Fruit fly (Drosophila melanogaster) whole organism, pupa: ENCODE measurements around the gene Brd.

Experiments
- CG10348 ChIP-seq: fragments of 200-800 bp; sonication (Bioruptor generic); IDR thresholded peaks from 2 replicates; pipeline ENCODE4 v1.3.6; 2022; ENCODE audit warnings: missing biosample characterization, missing genetic modification characterization
- CG12605 ChIP-seq: fragments of 200-800 bp; sonication (Bioruptor generic); IDR thresholded peaks from 2 replicates; pipeline ENCODE4 v1.3.6; 2022; ENCODE audit warnings: missing biosample characterization, missing genetic modification characterization
- CG13204 ChIP-seq: fragments of 200-800 bp; sonication (Bioruptor generic); optimal IDR thresholded peaks from 2 replicates; lab custom pipeline; 2018; ENCODE audit warnings: missing biosample characterization, mild to moderate bottlenecking, missing genetic modification characterization, moderate library complexity
- CG14655 ChIP-seq: fragments of 200-800 bp; sonication (Bioruptor generic); optimal IDR thresholded peaks from 3 replicates; lab custom pipeline; 2017; ENCODE audit warnings: mild to moderate bottlenecking, missing biosample characterization, missing genetic modification reagents, missing genetic modification characterization
- CG15710 ChIP-seq: fragments of 200-800 bp; sonication (Bioruptor generic); optimal IDR thresholded peaks from 2 replicates; lab custom pipeline; 2018; ENCODE audit warnings: missing biosample characterization, mild to moderate bottlenecking, missing genetic modification characterization, moderate library complexity
- CG17806 ChIP-seq: fragments of 200-800 bp; sonication (Bioruptor generic); optimal IDR thresholded peaks from 2 replicates; lab custom pipeline; 2018; ENCODE audit warnings: missing biosample characterization, mild to moderate bottlenecking, missing genetic modification characterization, moderate library complexity
- CG32121 ChIP-seq: fragments of 200-800 bp; sonication (Bioruptor generic); IDR thresholded peaks from 2 replicates; pipeline ENCODE4 v1.3.6; 2022; ENCODE audit warnings: missing biosample characterization, missing genetic modification characterization
- CG34367 ChIP-seq: fragments of 200-800 bp; sonication (Bioruptor generic); optimal IDR thresholded peaks from 2 replicates; lab custom pipeline; 2018; ENCODE audit warnings: missing biosample characterization, mild to moderate bottlenecking, missing genetic modification characterization
- CG4496 ChIP-seq: fragments of 200-800 bp; sonication (Bioruptor generic); IDR thresholded peaks from 3 replicates; pipeline ENCODE4 v1.3.6; 2022; ENCODE audit warnings: missing biosample characterization, missing genetic modification characterization
- CG8159 ChIP-seq: fragments of 200-800 bp; sonication (Bioruptor generic); optimal IDR thresholded peaks from 3 replicates; lab custom pipeline; 2018; ENCODE audit warnings: missing biosample characterization, mild to moderate bottlenecking, missing genetic modification characterization, moderate library complexity
- CG8301 ChIP-seq: fragments of 200-800 bp; sonication (Bioruptor generic); optimal IDR thresholded peaks from 2 replicates; lab custom pipeline; 2018; ENCODE audit warnings: missing biosample characterization, mild to moderate bottlenecking, missing genetic modification characterization
- CG9948 ChIP-seq: fragments of 200-800 bp; sonication (Bioruptor generic); optimal IDR thresholded peaks from 2 replicates; lab custom pipeline; 2018; ENCODE audit warnings: missing biosample characterization, mild to moderate bottlenecking, missing genetic modification characterization, moderate library complexity
- D1 ChIP-seq: fragments of 200-800 bp; sonication (Bioruptor generic); optimal IDR thresholded peaks from 2 replicates; lab custom pipeline; 2018; ENCODE audit warnings: missing biosample characterization, mild to moderate bottlenecking, missing genetic modification characterization, moderate library complexity
- EcR ChIP-seq: fragments of 200-800 bp; sonication (Bioruptor generic); optimal IDR thresholded peaks from 3 replicates; lab custom pipeline; 2019; ENCODE audit warnings: missing biosample characterization, missing genetic modification characterization, mild to moderate bottlenecking, moderate library complexity, missing genetic modification reagents
- Ets98B ChIP-seq: fragments of 200-800 bp; sonication (Bioruptor generic); IDR thresholded peaks from 2 replicates; pipeline ENCODE4 v1.3.6; 2022; ENCODE audit warnings: missing biosample characterization, missing genetic modification characterization
- Pif1A ChIP-seq: fragments of 200-800 bp; sonication (Bioruptor generic); optimal IDR thresholded peaks from 3 replicates; lab custom pipeline; 2016; ENCODE audit warnings: missing biosample characterization, missing genetic modification characterization
- Pif1B ChIP-seq: fragments of 200-800 bp; sonication (Bioruptor generic); optimal IDR thresholded peaks from 3 replicates; lab custom pipeline; 2016; ENCODE audit warnings: missing biosample characterization, missing genetic modification characterization
- Snoo ChIP-seq: fragments of 200-800 bp; sonication (Bioruptor generic); optimal IDR thresholded peaks from 3 replicates; lab custom pipeline; 2017; ENCODE audit warnings: missing biosample characterization, mild to moderate bottlenecking, missing genetic modification characterization, inconsistent platforms
- fd96Ca ChIP-seq: fragments of 200-800 bp; sonication (Bioruptor generic); IDR thresholded peaks from 3 replicates; pipeline ENCODE4 v1.3.6; 2022; ENCODE audit warnings: missing biosample characterization, missing genetic modification characterization
- rn ChIP-seq: fragments of 200-800 bp; sonication (Bioruptor generic); IDR thresholded peaks from 2 replicates; pipeline ENCODE4 v1.3.6; 2022; ENCODE audit warnings: missing biosample characterization, missing genetic modification characterization

Brd gene

DNA sequence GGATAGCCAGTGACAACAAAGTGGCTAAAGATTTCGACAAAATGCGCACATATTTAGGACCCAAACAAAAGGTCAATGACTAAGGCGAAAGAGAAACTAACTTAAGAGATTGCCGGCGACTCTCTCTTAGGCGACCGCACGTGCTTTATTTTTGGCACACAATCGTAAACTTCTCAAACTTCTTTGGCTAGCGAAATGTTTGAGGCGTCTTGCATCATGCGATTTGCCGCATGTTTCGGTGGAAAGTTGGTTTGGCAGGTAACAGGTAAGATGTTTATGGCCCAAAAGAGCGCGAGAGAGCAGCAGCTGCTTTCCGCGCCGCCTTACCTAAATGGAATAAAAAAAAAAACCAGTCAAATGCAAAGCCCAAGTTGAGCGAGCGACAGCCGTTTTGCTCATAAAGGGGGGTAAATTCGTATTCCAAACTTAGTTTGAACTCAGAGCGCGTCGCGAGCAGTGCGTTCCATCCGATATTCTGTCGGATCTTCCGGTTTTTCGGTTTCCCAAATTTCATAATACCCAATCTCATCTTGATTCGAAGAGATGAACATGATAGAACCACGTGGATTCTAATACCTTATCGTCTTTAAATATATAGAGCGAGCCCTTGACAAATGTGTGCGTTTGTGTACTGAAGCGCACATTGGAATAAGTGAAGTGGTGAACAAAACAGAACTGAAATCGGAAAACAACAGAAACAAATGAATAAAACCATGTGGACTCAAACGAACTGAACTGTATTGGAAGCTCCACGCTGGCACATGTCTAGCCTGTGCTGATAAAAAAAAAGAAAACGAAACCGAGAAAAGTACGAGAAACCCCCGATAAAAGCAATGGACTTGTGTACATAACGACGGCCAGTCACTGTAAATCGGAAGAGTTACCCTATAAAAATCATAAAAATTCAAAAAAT, 14.8 kb downstream of the Brd start:
- TF ChIP-seq Pif1A (GFP tag; lab: Kevin White, UChicago) (no peak), EcR (peak; percentile 47), Ets98B (GFP tag; lab: Robert Waterston, UW) (peak; percentile 30; the same call in 1 of the 2 replicates), CG32121 (GFP tag; lab: Robert Waterston, UW) (no peak)

DNA sequence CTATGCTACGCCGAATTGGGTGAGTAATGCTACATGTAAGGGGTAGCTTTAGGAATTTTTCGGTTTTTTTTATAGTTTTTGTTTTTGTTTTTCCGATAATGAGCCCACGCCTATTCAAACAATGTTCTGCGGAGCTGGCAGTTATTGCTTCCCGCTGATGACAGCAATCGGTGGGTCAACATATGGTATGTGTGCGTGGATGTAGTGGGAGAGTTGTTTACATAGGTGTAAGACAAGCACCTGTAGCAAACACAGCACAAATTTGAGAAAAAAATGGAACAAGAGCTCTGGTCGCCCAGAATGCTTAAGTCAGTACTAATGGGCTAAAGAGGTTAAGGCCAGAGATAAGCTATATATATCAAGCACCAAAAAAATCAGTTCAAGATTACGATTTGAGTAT, 15.8 kb downstream of the Brd start:
- TF ChIP-seq CG9948 (no peak), Snoo (no peak), CG32121 (GFP tag; lab: Robert Waterston, UW) (no peak), CG15710 (no peak), Pif1B (GFP tag; lab: Kevin White, UChicago) (no peak), EcR (no peak), D1 (no peak), CG14655 (GFP tag; lab: Kevin White, UChicago) (no peak), CG17806 (tag; lab: Kevin White, UChicago) (no peak), CG13204 (no peak), CG34367 (tag; lab: Kevin White, UChicago) (no peak), CG8301 (tag; lab: Kevin White, UChicago) (no peak), CG12605 (no peak), Pif1A (GFP tag; lab: Kevin White, UChicago) (no peak), CG4496 (GFP tag; lab: Robert Waterston, UW) (no peak), fd96Ca (no peak), Ets98B (GFP tag; lab: Robert Waterston, UW) (no peak), CG10348 (GFP tag; lab: Robert Waterston, UW) (no peak)
- TF ChIP-seq, all 21 proteins: peak for 0

DNA sequence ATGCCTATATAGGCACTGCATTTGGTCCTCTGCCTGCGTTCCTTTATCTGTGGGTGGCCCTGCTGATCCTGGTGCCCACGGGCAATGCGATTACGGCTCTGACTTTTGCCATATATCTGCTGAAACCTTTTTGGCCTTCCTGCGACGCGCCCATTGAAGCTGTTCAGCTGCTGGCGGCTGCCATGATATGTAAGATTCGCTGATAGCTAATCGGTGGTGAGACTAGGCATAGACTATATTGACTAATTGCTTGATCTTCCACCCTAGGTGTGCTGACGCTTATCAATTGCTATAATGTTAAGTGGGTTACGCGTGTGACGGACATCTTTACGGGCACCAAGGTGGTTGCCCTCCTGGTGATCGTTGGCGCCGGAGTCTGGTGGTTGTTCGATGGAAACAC, 17.4 kb downstream of the Brd start:
- TF ChIP-seq CG10348 (GFP tag; lab: Robert Waterston, UW) (no peak), CG9948 (no peak), CG12605 (no peak), fd96Ca (no peak), Ets98B (GFP tag; lab: Robert Waterston, UW) (no peak), CG17806 (tag; lab: Kevin White, UChicago) (no peak), CG13204 (no peak), CG14655 (GFP tag; lab: Kevin White, UChicago) (no peak), rn (GFP tag; lab: Robert Waterston, UW) (no peak), Pif1A (GFP tag; lab: Kevin White, UChicago) (no peak), CG15710 (no peak), Snoo (no peak), CG34367 (tag; lab: Kevin White, UChicago) (no peak)

DNA sequence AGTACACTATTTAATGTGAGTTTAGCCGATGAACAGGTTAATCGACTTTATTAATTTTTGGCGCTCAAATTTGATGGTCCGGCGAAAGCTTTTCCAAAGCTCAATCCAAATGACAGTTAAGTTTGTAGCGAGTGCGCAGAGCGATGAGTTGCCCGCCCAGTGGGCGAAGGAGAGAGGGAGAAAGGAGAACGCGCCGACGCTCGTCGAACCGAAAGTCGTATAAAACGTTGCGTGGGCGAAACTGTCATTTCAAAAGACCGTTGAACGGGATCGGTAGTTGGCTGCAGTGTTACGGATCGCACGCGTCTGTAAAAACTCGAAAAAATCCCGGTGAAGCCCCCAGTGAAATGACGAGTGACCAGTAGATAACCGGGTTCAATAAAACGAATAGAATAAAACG, 19.6 kb downstream of the Brd start, which contains the start of gene Zip71B:
Gene Zip71B (plus strand): TSS at position 265 of the 400 bp plus-strand sequence.
- no peak for TF ChIP-seq Snoo
- no peak for TF ChIP-seq CG14655 (GFP tag; lab: Kevin White, UChicago)
- no peak for TF ChIP-seq D1
- no peak for TF ChIP-seq CG32121 (GFP tag; lab: Robert Waterston, UW)
- TF ChIP-seq Pif1B (GFP tag; lab: Kevin White, UChicago), result no peak
- TF ChIP-seq Pif1A (GFP tag; lab: Kevin White, UChicago), result no peak
- TF ChIP-seq CG10348 (GFP tag; lab: Robert Waterston, UW), result no peak

DNA sequence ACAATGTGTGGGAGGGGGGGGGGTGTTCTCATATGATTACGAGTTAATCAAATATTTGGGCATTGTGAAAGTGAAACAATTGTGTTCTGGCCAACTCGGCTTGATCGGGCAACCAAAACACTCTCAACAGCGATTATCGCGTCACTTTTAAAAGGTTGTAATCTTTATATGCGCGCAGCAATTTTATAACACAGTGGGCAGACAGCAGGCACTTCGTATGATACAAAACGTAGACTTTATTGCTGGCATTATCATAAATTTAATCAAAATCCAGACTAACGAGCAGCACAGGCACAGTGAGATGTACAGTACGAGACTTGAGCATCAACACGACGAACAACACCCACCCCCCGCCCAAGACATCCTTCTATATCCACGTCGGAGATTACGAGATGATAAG, 20.3 kb downstream of the Brd start:
- TF ChIP-seq rn (GFP tag; lab: Robert Waterston, UW) (no peak), Pif1B (GFP tag; lab: Kevin White, UChicago) (no peak), Pif1A (GFP tag; lab: Kevin White, UChicago) (no peak), CG8159 (tag; lab: Kevin White, UChicago) (no peak), fd96Ca (no peak), Snoo (no peak), CG13204 (no peak), CG32121 (GFP tag; lab: Robert Waterston, UW) (no peak)

DNA sequence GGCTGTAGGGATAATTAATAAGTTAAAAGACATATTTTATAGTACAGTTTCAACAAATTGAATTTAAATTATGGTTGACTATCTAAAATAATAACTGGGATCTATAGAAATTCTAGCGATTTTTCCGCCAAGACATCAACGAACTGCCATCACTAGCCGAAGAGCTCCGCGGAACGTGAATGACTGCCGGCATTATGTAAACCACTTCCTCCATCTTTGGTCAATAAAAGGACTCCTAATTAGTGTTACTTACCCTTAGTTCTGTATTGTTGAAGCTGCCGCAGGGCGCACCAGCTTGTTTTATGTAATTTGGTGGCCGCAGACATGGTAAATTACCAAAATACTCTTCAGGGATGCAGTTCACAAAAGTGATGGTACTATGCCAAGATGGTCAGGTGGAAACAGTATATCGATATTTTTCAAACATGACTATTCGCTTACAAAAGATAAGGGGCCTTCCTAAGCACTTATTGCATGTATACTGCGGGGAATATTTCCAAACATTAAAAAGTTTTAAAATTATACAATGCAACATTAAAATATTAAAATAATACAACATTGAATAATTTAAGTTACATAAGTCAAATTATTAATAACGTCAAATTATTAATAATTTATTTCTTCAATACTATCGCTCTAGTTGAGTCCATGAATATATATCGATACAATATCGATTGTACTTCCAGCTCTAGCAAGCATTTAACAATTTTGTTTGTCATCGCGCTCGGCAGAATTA, 27.0 kb downstream of the Brd start, which contains the start of the genes mRpL39 and Prosbeta2:
Gene mRpL39 (minus strand): TSS at position 383 of the 736 bp plus-strand sequence.
Gene Prosbeta2 (plus strand): TSS at position 668 of the 736 bp plus-strand sequence.
- TF ChIP-seq Ets98B (GFP tag; lab: Robert Waterston, UW), result no peak
- no peak for TF ChIP-seq CG9948
- peak; percentile 23; the same call in 1 of the 3 replicates for TF ChIP-seq fd96Ca
- TF ChIP-seq CG8159 (tag; lab: Kevin White, UChicago), result peak; percentile 72
- no peak for TF ChIP-seq Pif1B (GFP tag; lab: Kevin White, UChicago)
- TF ChIP-seq Pif1A (GFP tag; lab: Kevin White, UChicago), result no peak
- no peak for TF ChIP-seq CG12605
- TF ChIP-seq CG4496 (GFP tag; lab: Robert Waterston, UW), result peak; percentile 66; the same call in 1 of the 3 replicates
- peak; percentile 24 for TF ChIP-seq EcR
- no peak for TF ChIP-seq CG13204
- TF ChIP-seq CG14655 (GFP tag; lab: Kevin White, UChicago), result no peak
- no peak for TF ChIP-seq CG17806 (tag; lab: Kevin White, UChicago)
- TF ChIP-seq CG15710, result peak; percentile 0
- TF ChIP-seq CG10348 (GFP tag; lab: Robert Waterston, UW), result no peak
- peak; percentile 61 for TF ChIP-seq CG32121 (GFP tag; lab: Robert Waterston, UW)
- no peak for TF ChIP-seq Snoo
- TF ChIP-seq CG8301 (tag; lab: Kevin White, UChicago), result no peak
- peak; percentile 60; the same call in 1 of the 2 replicates for TF ChIP-seq rn (GFP tag; lab: Robert Waterston, UW)
- no peak for TF ChIP-seq D1
